Worm (Caenorhabditis elegans) whole organism, L1 larva: Measurements from ENCODE around the gene cnnm-2.

Experiments
- C04F5.9 ChIP-seq: sonication (generic microtip); optimal IDR thresholded peaks from 2 replicates; lab custom pipeline; 2016; ENCODE audit warnings: missing genetic modification characterization, missing compliant biosample characterization
- F16B12.6 ChIP-seq: fragments of 150-350 bp; optimal IDR thresholded peaks from 2 replicates; lab custom pipeline; 2014; ENCODE audit warnings: missing biosample characterization, missing genetic modification characterization
- aly-2 ChIP-seq: fragments of 150-350 bp; optimal IDR thresholded peaks from 2 replicates; lab custom pipeline; 2014; ENCODE audit warnings: missing biosample characterization, missing genetic modification characterization
- ama-1 ChIP-seq: fragments of 150-350 bp; optimal IDR thresholded peaks from 2 replicates; lab custom pipeline; 2014
- blmp-1 ChIP-seq: fragments of 150-350 bp; optimal IDR thresholded peaks from 2 replicates; lab custom pipeline; 2014; ENCODE audit warnings: missing biosample characterization, missing genetic modification characterization
- ceh-82 ChIP-seq, 3 experiments: fragments of 150-350 bp in 1 of 3; sonication (generic microtip) in 2 of 3; optimal IDR thresholded peaks; 2 replicates each; lab custom pipeline; 2014 to 2017; ENCODE audit warnings: missing biosample characterization in 3 of 3, missing genetic modification characterization in 3 of 3
- ceh-88 ChIP-seq: fragments of 200-800 bp; sonication (Bioruptor generic); IDR thresholded peaks from 2 replicates; pipeline ENCODE4 v1.3.6; 2022; ENCODE audit warnings: missing genetic modification characterization, missing compliant biosample characterization
- ceh-90 ChIP-seq: sonication (generic microtip); optimal IDR thresholded peaks from 2 replicates; lab custom pipeline; 2016; ENCODE audit warnings: missing genetic modification characterization, missing compliant biosample characterization
- ces-1 ChIP-seq: fragments of 150-350 bp; optimal IDR thresholded peaks from 2 replicates; lab custom pipeline; 2014; ENCODE audit warnings: missing biosample characterization, missing genetic modification reagents, missing genetic modification characterization
- dpl-1 ChIP-seq, 3 experiments: fragments of 150-350 bp in 2 of 3; sonication (generic microtip) in 1 of 3; optimal IDR thresholded peaks; 2 replicates each; lab custom pipeline; 2014 to 2017; ENCODE audit warnings: missing biosample characterization in 3 of 3, missing genetic modification characterization in 3 of 3, missing genetic modification reagents in 3 of 3
- dsc-1 ChIP-seq: sonication (generic microtip); optimal IDR thresholded peaks from 2 replicates; lab custom pipeline; 2016; ENCODE audit warnings: mild to moderate bottlenecking, missing genetic modification characterization, missing compliant biosample characterization
- efl-1 ChIP-seq, 4 experiments: fragments of 150-350 bp; optimal IDR thresholded peaks in 3 of 4; peaks in 1 of 4; 1 replicate in 1 of 4; 2 replicates in 3 of 4; lab custom pipeline; 2014; ENCODE audit warnings: missing biosample characterization in 2 of 4, missing genetic modification characterization in 2 of 4, missing genetic modification reagents in 2 of 4
- efl-3 ChIP-seq: fragments of 200-800 bp; sonication (Bioruptor generic); optimal IDR thresholded peaks from 2 replicates; lab custom pipeline; 2018; ENCODE audit warnings: mild to moderate bottlenecking, missing genetic modification characterization, missing compliant biosample characterization
- egl-13 ChIP-seq: sonication (generic microtip); optimal IDR thresholded peaks from 2 replicates; lab custom pipeline; 2016; ENCODE audit warnings: missing genotype, missing genetic modification reagents, missing genetic modification characterization, missing compliant biosample characterization
- egl-27 ChIP-seq, 2 experiments: fragments of 150-350 bp in 1 of 2; sonication (generic microtip); optimal IDR thresholded peaks; 3 replicates each; lab custom pipeline; 2017 to 2018; ENCODE audit warnings: missing biosample characterization in 2 of 2, missing genetic modification characterization in 2 of 2, missing genetic modification reagents in 2 of 2
- elt-2 ChIP-seq: sonication (generic microtip); optimal IDR thresholded peaks from 2 replicates; lab custom pipeline; 2016; ENCODE audit warnings: missing genetic modification characterization, mild to moderate bottlenecking, inconsistent platforms, missing compliant biosample characterization, missing genetic modification reagents
- ets-5 ChIP-seq: fragments of 200-800 bp; sonication (Bioruptor generic); IDR thresholded peaks from 2 replicates; pipeline ENCODE4 v1.3.6; 2022; ENCODE audit warnings: missing genetic modification characterization, missing compliant biosample characterization
- fkh-10 ChIP-seq: sonication (generic microtip); optimal IDR thresholded peaks from 2 replicates; lab custom pipeline; 2017; ENCODE audit warnings: missing biosample characterization, missing genetic modification reagents, missing genetic modification characterization
- fkh-4 ChIP-seq: sonication (generic microtip); optimal IDR thresholded peaks from 2 replicates; lab custom pipeline; 2016; ENCODE audit warnings: missing compliant biosample characterization, missing genetic modification characterization, borderline replicate concordance
- fkh-8 ChIP-seq: sonication (generic microtip); optimal IDR thresholded peaks from 2 replicates; lab custom pipeline; 2016; ENCODE audit warnings: mild to moderate bottlenecking, missing genetic modification characterization, missing compliant biosample characterization
- fos-1 ChIP-seq: fragments of 150-350 bp; optimal IDR thresholded peaks from 2 replicates; lab custom pipeline; 2014; ENCODE audit warnings: missing biosample characterization, missing genetic modification characterization
- hlh-17 ChIP-seq: fragments of 200-800 bp; sonication (Bioruptor generic); optimal IDR thresholded peaks from 2 replicates; lab custom pipeline; 2018; ENCODE audit warnings: missing genetic modification characterization, mild to moderate bottlenecking, missing compliant biosample characterization, moderate library complexity, borderline replicate concordance
- hpl-2 ChIP-seq: fragments of 150-350 bp; optimal IDR thresholded peaks from 2 replicates; lab custom pipeline; 2014; ENCODE audit warnings: missing biosample characterization, missing genetic modification reagents, missing genetic modification characterization
- lin-13 ChIP-seq: fragments of 150-350 bp; optimal IDR thresholded peaks from 2 replicates; lab custom pipeline; 2014; ENCODE audit warnings: missing biosample characterization, missing genetic modification reagents, missing genetic modification characterization
- lin-35 ChIP-seq, 2 experiments: fragments of 150-350 bp; optimal IDR thresholded peaks; 2 replicates each; lab custom pipeline; 2014; ENCODE audit warnings: missing biosample characterization in 2 of 2, missing genetic modification characterization in 2 of 2, missing genetic modification reagents in 2 of 2
- lir-3 ChIP-seq: sonication (generic microtip); optimal IDR thresholded peaks from 2 replicates; lab custom pipeline; 2016; ENCODE audit warnings: mild to moderate bottlenecking, missing genetic modification characterization, moderate library complexity, missing compliant biosample characterization; ENCODE audit not compliant: poor library complexity
- lsy-2 ChIP-seq, 2 experiments: fragments of 150-350 bp; optimal IDR thresholded peaks; 2 replicates each; lab custom pipeline; 2014; ENCODE audit warnings: missing biosample characterization in 2 of 2, missing genetic modification characterization in 2 of 2
- mab-9 ChIP-seq: fragments of 200-800 bp; sonication (Bioruptor generic); IDR thresholded peaks from 2 replicates; pipeline ENCODE4 v1.3.6; 2022; ENCODE audit warnings: missing genetic modification reagents, missing genetic modification characterization, missing compliant biosample characterization
- mdl-1 ChIP-seq, 2 experiments: fragments of 150-350 bp; optimal IDR thresholded peaks; 2 replicates each; lab custom pipeline; 2014 to 2017; ENCODE audit warnings: missing biosample characterization in 2 of 2, missing genetic modification characterization in 2 of 2, inconsistent platforms in 1 of 2
- mep-1 ChIP-seq: fragments of 150-350 bp; optimal IDR thresholded peaks from 2 replicates; lab custom pipeline; 2014; ENCODE audit warnings: missing biosample characterization, missing genetic modification characterization
- nhr-11 ChIP-seq: fragments of 150-350 bp; optimal IDR thresholded peaks from 2 replicates; lab custom pipeline; 2014; ENCODE audit warnings: missing biosample characterization, missing genetic modification characterization
- nhr-12 ChIP-seq: sonication (generic microtip); optimal IDR thresholded peaks from 2 replicates; lab custom pipeline; 2017; ENCODE audit warnings: missing biosample characterization, missing genetic modification characterization
- nhr-20 ChIP-seq: sonication (generic microtip); optimal IDR thresholded peaks from 2 replicates; lab custom pipeline; 2016; ENCODE audit warnings: mild to moderate bottlenecking, missing genetic modification characterization, missing compliant biosample characterization
- nhr-237 ChIP-seq: fragments of 150-350 bp; optimal IDR thresholded peaks from 2 replicates; lab custom pipeline; 2014; ENCODE audit warnings: missing biosample characterization, missing genetic modification characterization
- nhr-28 ChIP-seq: fragments of 150-350 bp; optimal IDR thresholded peaks from 2 replicates; lab custom pipeline; 2014; ENCODE audit warnings: missing biosample characterization, missing genetic modification characterization
- nhr-47 ChIP-seq: sonication (generic microtip); optimal IDR thresholded peaks from 2 replicates; lab custom pipeline; 2016; ENCODE audit warnings: mild to moderate bottlenecking, missing genetic modification characterization, moderate library complexity, missing compliant biosample characterization
- nhr-84 ChIP-seq: sonication (generic microtip); optimal IDR thresholded peaks from 2 replicates; lab custom pipeline; 2017; ENCODE audit warnings: missing biosample characterization, missing genetic modification characterization
- nhr-85 ChIP-seq: sonication (generic microtip); peaks from one replicate; lab custom pipeline; 2016; ENCODE audit warnings: missing genetic modification characterization, inconsistent platforms, missing compliant biosample characterization
- nhr-90 ChIP-seq: sonication (generic microtip); optimal IDR thresholded peaks from 2 replicates; lab custom pipeline; 2016; ENCODE audit warnings: mild to moderate bottlenecking, missing genetic modification characterization, missing compliant biosample characterization; ENCODE audit not compliant: poor library complexity
- pag-3 ChIP-seq: sonication (generic microtip); optimal IDR thresholded peaks from 2 replicates; lab custom pipeline; 2017; ENCODE audit warnings: missing genetic modification characterization, mild to moderate bottlenecking, missing compliant biosample characterization, antibody characterized with exemption, borderline replicate concordance; ENCODE audit not compliant: insufficient read depth
- rnt-1 ChIP-seq: sonication (generic microtip); optimal IDR thresholded peaks from 2 replicates; lab custom pipeline; 2016; ENCODE audit warnings: mild to moderate bottlenecking, missing genetic modification characterization, moderate library complexity, missing compliant biosample characterization
- skn-1 ChIP-seq: fragments of 150-350 bp; optimal IDR thresholded peaks from 2 replicates; lab custom pipeline; 2014; ENCODE audit warnings: missing biosample characterization, missing genetic modification characterization
- swsn-7 ChIP-seq: sonication (generic microtip); optimal IDR thresholded peaks from 2 replicates; lab custom pipeline; 2016; ENCODE audit warnings: missing genetic modification characterization, missing compliant biosample characterization
- tlp-1 ChIP-seq: fragments of 150-350 bp; optimal IDR thresholded peaks from 2 replicates; lab custom pipeline; 2014; ENCODE audit warnings: missing biosample characterization, missing genetic modification characterization
- unc-130 ChIP-seq: fragments of 150-350 bp; optimal IDR thresholded peaks from 2 replicates; lab custom pipeline; 2017; ENCODE audit warnings: missing biosample characterization, missing genetic modification characterization, inconsistent platforms
- unc-62 ChIP-seq: fragments of 150-350 bp; optimal IDR thresholded peaks from 2 replicates; lab custom pipeline; 2014; ENCODE audit warnings: missing biosample characterization, missing genetic modification reagents, missing genetic modification characterization
- unc-86 ChIP-seq: sonication (generic microtip); optimal IDR thresholded peaks from 2 replicates; lab custom pipeline; 2016; ENCODE audit warnings: missing genetic modification characterization, missing compliant biosample characterization
- unc-98 ChIP-seq: fragments of 200-800 bp; sonication (Bioruptor generic); IDR thresholded peaks from 2 replicates; pipeline ENCODE4 v1.3.6; 2022; ENCODE audit warnings: missing genetic modification characterization, missing compliant biosample characterization
- xbp-1 ChIP-seq: sonication (generic microtip); optimal IDR thresholded peaks from 2 replicates; lab custom pipeline; 2016; ENCODE audit warnings: missing genetic modification characterization, missing compliant biosample characterization
- ztf-11 ChIP-seq, 2 experiments: sonication (generic microtip); optimal IDR thresholded peaks; 2 replicates each; lab custom pipeline; 2016 to 2017; ENCODE audit warnings: missing genetic modification characterization in 2 of 2, missing biosample characterization in 1 of 2, missing compliant biosample characterization in 1 of 2

Gene cnnm-2

DNA sequence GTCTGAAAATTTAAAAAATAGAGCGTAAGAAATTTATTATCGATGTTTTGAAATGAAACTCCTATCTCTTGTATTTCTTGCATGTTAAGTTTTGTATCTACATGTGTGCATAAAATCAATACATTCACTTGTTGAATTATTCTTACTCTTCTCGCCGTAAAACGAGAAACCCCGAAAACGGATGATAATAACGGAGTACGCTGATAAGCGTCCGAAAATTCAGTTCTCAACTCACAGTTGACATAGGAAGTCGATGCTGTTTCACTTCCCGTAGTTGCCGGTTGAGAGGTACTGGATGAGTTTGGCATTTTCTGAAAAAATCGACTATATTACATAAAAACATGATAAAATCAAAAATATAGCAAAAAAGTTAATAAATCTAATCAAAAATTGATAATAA, 23.5 kb downstream of the cnnm-2 start, which contains the start of gene sec-15:
Gene sec-15 (minus strand): TSS at position 311 of the 400 bp plus-strand sequence.
- no peak for TF ChIP-seq nhr-12 (tag; lab: Kevin White, UChicago)
- TF ChIP-seq ets-5 (GFP tag; lab: Robert Waterston, UW), result no peak
- no peak for TF ChIP-seq unc-130 (tag; lab: Kevin White, UChicago)
- no peak for TF ChIP-seq nhr-28
- TF ChIP-seq ztf-11 (tag; optimal IDR thresholded peaks at IDR 0.05; lab: Kevin White, UChicago), result no peak
- TF ChIP-seq unc-86, result no peak
- TF ChIP-seq nhr-47 (tag; lab: Kevin White, UChicago), result no peak
- no peak for TF ChIP-seq nhr-11
- no peak for TF ChIP-seq unc-62
- TF ChIP-seq nhr-20 (tag; lab: Kevin White, UChicago), result no peak
- TF ChIP-seq unc-98 (GFP tag; lab: Robert Waterston, UW), result no peak
- no peak for TF ChIP-seq dsc-1 (tag; lab: Kevin White, UChicago)
- no peak for TF ChIP-seq mdl-1 (tag; optimal IDR thresholded peaks at IDR 0.05; lab: Kevin White, UChicago)
- no peak for TF ChIP-seq lin-35 (GFP tag; optimal IDR thresholded peaks at IDR 0.05; lab: Kevin White, UChicago)
- no peak for TF ChIP-seq ceh-88 (GFP tag; lab: Robert Waterston, UW)
- TF ChIP-seq F16B12.6, result no peak
- TF ChIP-seq pag-3 (tag; lab: Kevin White, UChicago), result no peak
- TF ChIP-seq nhr-237 (tag; lab: Kevin White, UChicago), result no peak
- no peak for TF ChIP-seq lir-3 (tag; lab: Kevin White, UChicago)

DNA sequence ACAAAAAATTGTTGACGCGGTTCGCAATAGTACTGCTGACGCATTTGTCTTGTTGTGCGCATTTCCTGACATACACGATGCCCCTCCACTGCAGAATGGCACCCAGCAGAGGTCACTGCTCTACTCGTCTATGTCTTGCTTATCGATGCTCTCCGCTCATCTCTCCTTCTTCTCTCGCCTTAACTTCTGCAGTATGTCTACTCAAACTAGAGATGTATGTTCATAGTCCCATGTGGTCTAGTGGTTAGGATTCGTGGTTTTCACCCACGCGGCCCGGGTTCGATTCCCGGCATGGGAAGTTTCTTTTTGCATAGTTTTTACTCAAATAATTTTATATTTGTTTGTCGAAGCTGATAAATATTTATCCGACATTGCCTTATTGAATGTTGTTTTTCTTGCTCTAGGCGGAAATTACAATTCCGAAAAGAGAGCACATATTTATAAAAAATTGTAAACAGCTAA, 24.0 kb downstream of the cnnm-2 start, which contains the start of gene C28G1.2:
Gene C28G1.2 (plus strand): TSS at position 130 of the 462 bp plus-strand sequence.
- TF ChIP-seq dpl-1 (GFP tag; optimal IDR thresholded peaks at IDR 0.05; lab: Kevin White, UChicago) (peak; percentile 63 to 74 (median 73)), nhr-28 (no peak), rnt-1 (tag; lab: Kevin White, UChicago) (peak; percentile 90), mep-1 (peak; percentile 89), efl-3 (GFP tag; lab: Kevin White, UChicago) (peak; percentile 80), hlh-17 (GFP tag; lab: Kevin White, UChicago) (no peak), ceh-88 (GFP tag; lab: Robert Waterston, UW) (peak; percentile 89), lin-35 (GFP tag; optimal IDR thresholded peaks at IDR 0.05; lab: Kevin White, UChicago) (peak; percentile 80 to 84), mdl-1 (tag; optimal IDR thresholded peaks at IDR 0.05; lab: Kevin White, UChicago) (peak; percentile 18 to 92), hpl-2 (peak; percentile 69), fkh-4 (peak; percentile 62), ces-1 (GFP tag; lab: Kevin White, UChicago) (no peak), egl-27 (tag; optimal IDR thresholded peaks at IDR 0.05; lab: Kevin White, UChicago) (peak; percentile 62), nhr-85 (tag; lab: Kevin White, UChicago) (peak; percentile 96), fos-1 (tag; lab: Kevin White, UChicago) (peak; percentile 76), mab-9 (GFP tag; lab: Robert Waterston, UW) (peak; percentile 87), xbp-1 (tag; lab: Kevin White, UChicago) (peak; percentile 95), nhr-90 (tag; lab: Kevin White, UChicago) (peak; percentile 95), fkh-10 (GFP tag; lab: Kevin White, UChicago) (peak; percentile 92), elt-2 (tag; lab: Kevin White, UChicago) (peak; percentile 44), tlp-1 (no peak), blmp-1 (peak; percentile 41), lsy-2 (tag; optimal IDR thresholded peaks at IDR 0.05; lab: Kevin White, UChicago) (peak; percentile 83 to 91), fkh-8 (tag; lab: Kevin White, UChicago) (peak; percentile 93), nhr-84 (no peak), swsn-7 (tag; lab: Kevin White, UChicago) (peak; percentile 96), unc-86 (peak; percentile 93), egl-13 (tag; lab: Kevin White, UChicago) (peak; percentile 89), ceh-90 (tag; lab: Kevin White, UChicago) (no peak), efl-1 (optimal IDR thresholded peaks at IDR 0.05; lab: Kevin White, UChicago) (peak; percentile 74 to 78), efl-1 (GFP tag; optimal IDR thresholded peaks at IDR 0.05 in 1 of 2; lab: Kevin White, UChicago) (peak; percentile 49 to 96), ets-5 (GFP tag; lab: Robert Waterston, UW) (no peak), lin-13 (GFP tag; lab: Kevin White, UChicago) (peak; percentile 74), nhr-12 (tag; lab: Kevin White, UChicago) (no peak), C04F5.9 (tag; lab: Kevin White, UChicago) (peak; percentile 69), skn-1 (tag; lab: Kevin White, UChicago) (peak; percentile 80), aly-2 (tag; lab: Kevin White, UChicago) (peak; percentile 86), ama-1 (lab: Kevin White, UChicago) (peak; percentile 32), ceh-82 (tag; optimal IDR thresholded peaks at IDR 0.05; lab: Kevin White, UChicago) (peak; percentile 76 to 90 (median 82))
